Fruit fly (Drosophila melanogaster) whole organism, pupa: Measurements from ENCODE around the gene brm.

Experiments used
- CG14655 ChIP-seq: fragments of 200-800 bp; sonication (Bioruptor generic); optimal IDR thresholded peaks from 3 replicates; lab custom pipeline; 2017; ENCODE audit warnings: mild to moderate bottlenecking, missing biosample characterization, missing genetic modification reagents, missing genetic modification characterization
- CG15710 ChIP-seq: fragments of 200-800 bp; sonication (Bioruptor generic); optimal IDR thresholded peaks from 2 replicates; lab custom pipeline; 2018; ENCODE audit warnings: missing biosample characterization, mild to moderate bottlenecking, missing genetic modification characterization, moderate library complexity
- CG32121 ChIP-seq: fragments of 200-800 bp; sonication (Bioruptor generic); IDR thresholded peaks from 2 replicates; pipeline ENCODE4 v1.3.6; 2022; ENCODE audit warnings: missing biosample characterization, missing genetic modification characterization

DNA sequence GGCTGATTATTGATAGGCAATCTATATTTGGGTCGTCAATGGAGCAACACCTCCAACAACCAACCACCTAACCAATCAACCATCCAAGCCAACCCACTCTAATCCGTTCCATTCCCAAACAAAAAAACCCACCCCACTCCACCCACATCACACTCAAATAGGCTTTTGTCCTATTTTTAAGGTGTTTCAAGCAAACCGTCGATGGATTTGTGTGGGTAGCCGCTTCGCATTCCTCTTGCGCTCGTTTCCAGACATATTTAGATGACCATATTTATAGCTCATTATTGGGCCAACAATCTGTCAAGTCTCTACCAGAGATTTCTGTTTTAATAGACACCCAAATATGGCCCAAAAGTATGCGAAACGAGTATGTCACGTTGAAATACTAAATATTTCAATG, 15.5 kb upstream of the brm start:
- TF ChIP-seq CG15710 (no peak), CG14655 (GFP tag; lab: Kevin White, UChicago) (no peak), CG32121 (GFP tag; lab: Robert Waterston, UW) (no peak)
